Fruit fly (Drosophila melanogaster) whole organism, embryonic: Measurements from ENCODE around the gene Ndfip.
A peak's percentile ranks its signal among the peaks of the same experiment; 100 is the strongest.

Experiments used
- Ada2b ChIP-seq: fragments of 200-800 bp; sonication (Bioruptor generic); IDR thresholded peaks from 2 replicates; pipeline ENCODE4 v1.3.6; 2022; ENCODE audit warnings: missing biosample characterization, missing genetic modification characterization
- Bteb2 ChIP-seq: fragments of 200-800 bp; sonication (Bioruptor generic); optimal IDR thresholded peaks from 2 replicates; lab custom pipeline; 2016; ENCODE audit warnings: missing biosample characterization, missing genetic modification characterization
- CG10462 ChIP-seq: fragments of 200-800 bp; sonication (Bioruptor generic); optimal IDR thresholded peaks from 2 replicates; lab custom pipeline; 2016; ENCODE audit warnings: missing biosample characterization, missing genetic modification characterization
- CG10979 ChIP-seq: fragments of 200-800 bp; sonication (Bioruptor generic); optimal IDR thresholded peaks from 2 replicates; lab custom pipeline; 2018; ENCODE audit warnings: missing biosample characterization, mild to moderate bottlenecking, missing genetic modification characterization, moderate library complexity
- CG13287 ChIP-seq: fragments of 200-800 bp; sonication (Bioruptor generic); IDR thresholded peaks from 2 replicates; pipeline ENCODE4 v1.3.6; 2022; ENCODE audit warnings: missing biosample characterization, missing genetic modification characterization; ENCODE audit not compliant: partially characterized antibody
- CG14050 ChIP-seq: fragments of 200-800 bp; sonication (Bioruptor generic); IDR thresholded peaks from 3 replicates; pipeline ENCODE4 v1.3.6; 2022; ENCODE audit warnings: missing biosample characterization, missing genetic modification characterization
- CG17612 ChIP-seq: fragments of 200-800 bp; sonication (Bioruptor generic); IDR thresholded peaks from 2 replicates; pipeline ENCODE4 v1.3.6; 2022; ENCODE audit warnings: missing biosample characterization, missing genetic modification characterization
- CG18764 ChIP-seq: fragments of 200-800 bp; sonication (Bioruptor generic); optimal IDR thresholded peaks from 3 replicates; lab custom pipeline; 2016; ENCODE audit warnings: missing biosample characterization, missing genetic modification characterization
- CG2875 ChIP-seq: fragments of 200-800 bp; sonication (Bioruptor generic); optimal IDR thresholded peaks from 2 replicates; lab custom pipeline; 2017; ENCODE audit warnings: missing biosample characterization, mild to moderate bottlenecking, missing genetic modification characterization, missing genetic modification reagents
- CG31224 ChIP-seq: fragments of 200-800 bp; sonication (Bioruptor generic); IDR thresholded peaks from 2 replicates; pipeline ENCODE4 v1.3.6; 2022; ENCODE audit warnings: missing biosample characterization, missing genetic modification characterization
- CG31441 ChIP-seq: fragments of 200-800 bp; sonication (Bioruptor generic); IDR thresholded peaks from 2 replicates; pipeline ENCODE4 v1.3.6; 2022; ENCODE audit warnings: missing biosample characterization, missing genetic modification characterization
- CG33213 ChIP-seq: fragments of 200-800 bp; sonication (Bioruptor generic); optimal IDR thresholded peaks from 3 replicates; lab custom pipeline; 2016; ENCODE audit warnings: missing biosample characterization, missing genetic modification characterization
- CG4282 ChIP-seq: fragments of 200-800 bp; sonication (Bioruptor generic); optimal IDR thresholded peaks from 2 replicates; lab custom pipeline; 2016; ENCODE audit warnings: missing biosample characterization, missing genetic modification characterization
- CG6683 ChIP-seq: fragments of 200-800 bp; sonication (Bioruptor generic); optimal IDR thresholded peaks from 2 replicates; lab custom pipeline; 2017; ENCODE audit warnings: missing biosample characterization, mild to moderate bottlenecking, missing genetic modification characterization, missing genetic modification reagents
- CG6813 ChIP-seq: fragments of 200-800 bp; sonication (Bioruptor generic); optimal IDR thresholded peaks from 2 replicates; lab custom pipeline; 2017; ENCODE audit warnings: missing biosample characterization, missing genetic modification characterization, mild to moderate bottlenecking, moderate library complexity, missing genetic modification reagents
- CG7556 ChIP-seq: fragments of 200-800 bp; sonication (Bioruptor generic); optimal IDR thresholded peaks from 2 replicates; lab custom pipeline; 2017; ENCODE audit warnings: missing biosample characterization, mild to moderate bottlenecking, missing genetic modification characterization
- CG7786 ChIP-seq: fragments of 200-800 bp; sonication (Bioruptor generic); optimal IDR thresholded peaks from 2 replicates; lab custom pipeline; 2016; ENCODE audit warnings: missing biosample characterization, missing genetic modification characterization
- Doc2 ChIP-seq: fragments of 200-800 bp; sonication (Bioruptor generic); IDR thresholded peaks from 2 replicates; pipeline ENCODE4 v1.3.6; 2022; ENCODE audit warnings: missing biosample characterization, missing genetic modification characterization
- ERR ChIP-seq: fragments of 200-800 bp; sonication (Bioruptor generic); optimal IDR thresholded peaks from 2 replicates; lab custom pipeline; 2016; ENCODE audit warnings: missing biosample characterization, missing genetic modification characterization
- Gsc ChIP-seq: fragments of 200-800 bp; sonication (Bioruptor generic); IDR thresholded peaks from 2 replicates; pipeline ENCODE4 v1.3.6; 2022; ENCODE audit warnings: missing biosample characterization, missing genetic modification characterization
- HLH54F ChIP-seq: fragments of 200-800 bp; sonication (Bioruptor generic); optimal IDR thresholded peaks from 3 replicates; lab custom pipeline; 2016; ENCODE audit warnings: missing biosample characterization, missing genetic modification characterization
- Hmr ChIP-seq: fragments of 200-800 bp; sonication (Bioruptor generic); optimal IDR thresholded peaks from 3 replicates; lab custom pipeline; 2017; ENCODE audit warnings: mild to moderate bottlenecking, missing biosample characterization, missing genetic modification reagents, missing genetic modification characterization
- Lpt ChIP-seq: fragments of >200 bp; optimal IDR thresholded peaks from 2 replicates; lab custom pipeline; 2018; ENCODE audit warnings: missing biosample characterization, missing genetic modification characterization
- MTF-1 ChIP-seq: fragments of 200-800 bp; sonication (Bioruptor generic); optimal IDR thresholded peaks from 2 replicates; lab custom pipeline; 2018; ENCODE audit warnings: missing biosample characterization, mild to moderate bottlenecking, missing genetic modification characterization, borderline replicate concordance
- Mad ChIP-seq: fragments of 200-800 bp; sonication (Bioruptor generic); optimal IDR thresholded peaks from 2 replicates; lab custom pipeline; 2016; ENCODE audit warnings: missing biosample characterization, missing genetic modification characterization
- Meics ChIP-seq: fragments of 200-800 bp; sonication (Bioruptor generic); optimal IDR thresholded peaks from 2 replicates; lab custom pipeline; 2017; ENCODE audit warnings: missing biosample characterization, mild to moderate bottlenecking, missing genetic modification characterization
- Mrtf ChIP-seq: fragments of 200-800 bp; sonication (Bioruptor generic); IDR thresholded peaks from 3 replicates; pipeline ENCODE4 v1.3.6; 2022; ENCODE audit warnings: missing biosample characterization, missing genetic modification characterization
- NC2β ChIP-seq: fragments of 200-800 bp; sonication (Bioruptor generic); optimal IDR thresholded peaks from 2 replicates; lab custom pipeline; 2016; ENCODE audit warnings: missing biosample characterization, missing genetic modification characterization
- NK7.1 ChIP-seq: fragments of 200-800 bp; sonication (Bioruptor generic); optimal IDR thresholded peaks from 3 replicates; lab custom pipeline; 2016; ENCODE audit warnings: missing biosample characterization, missing genetic modification characterization
- Oaz ChIP-seq: fragments of 200-800 bp; sonication (Bioruptor generic); IDR thresholded peaks from 2 replicates; pipeline ENCODE4 v1.3.6; 2022; ENCODE audit warnings: missing biosample characterization, missing genetic modification characterization
- PHDP ChIP-seq: fragments of 200-800 bp; sonication (Bioruptor generic); optimal IDR thresholded peaks from 3 replicates; lab custom pipeline; 2018; ENCODE audit warnings: missing biosample characterization, mild to moderate bottlenecking, missing genetic modification characterization, moderate library complexity
- Stat92E ChIP-seq, 3 experiments: fragments of >200 bp in 2 of 3; fragments of 200-800 bp in 1 of 3; sonication (Bioruptor generic) in 1 of 3; optimal IDR thresholded peaks; 2 replicates each; lab custom pipeline; 2017 to 2019; ENCODE audit warnings: missing biosample characterization in 3 of 3, missing genetic modification characterization in 3 of 3, mild to moderate bottlenecking in 1 of 3, moderate library complexity in 1 of 3
- Trl ChIP-seq, 3 experiments: fragments of >200 bp in 2 of 3; fragments of 200-800 bp in 1 of 3; sonication (Bioruptor generic) in 1 of 3; optimal IDR thresholded peaks; 2 replicates in 1 of 3; 3 replicates in 2 of 3; lab custom pipeline; 2016 to 2017; ENCODE audit warnings: missing biosample characterization in 1 of 3, missing genetic modification characterization in 1 of 3
- ato ChIP-seq: fragments of 200-800 bp; sonication (Bioruptor generic); IDR thresholded peaks from 2 replicates; pipeline ENCODE4 v1.3.6; 2022; ENCODE audit warnings: missing biosample characterization, missing genetic modification characterization; ENCODE audit not compliant: partially characterized antibody
- cwo ChIP-seq: fragments of 200-800 bp; sonication (Bioruptor generic); optimal IDR thresholded peaks from 3 replicates; lab custom pipeline; 2017; ENCODE audit warnings: missing biosample characterization, missing genetic modification characterization, mild to moderate bottlenecking, moderate library complexity, missing genetic modification reagents
- ewg ChIP-seq: fragments of 200-800 bp; sonication (Bioruptor generic); optimal IDR thresholded peaks from 3 replicates; lab custom pipeline; 2017; ENCODE audit warnings: mild to moderate bottlenecking, missing biosample characterization, missing genetic modification reagents, missing genetic modification characterization
- hth ChIP-seq: fragments of >200 bp; optimal IDR thresholded peaks from 2 replicates; lab custom pipeline; 2017; ENCODE audit warnings: inconsistent platforms
- jumu ChIP-seq: fragments of 200-800 bp; sonication (Bioruptor generic); optimal IDR thresholded peaks from 3 replicates; lab custom pipeline; 2016; ENCODE audit warnings: missing biosample characterization, missing genetic modification characterization
- kni ChIP-seq: fragments of 200-800 bp; sonication (Bioruptor generic); optimal IDR thresholded peaks from 3 replicates; lab custom pipeline; 2017; ENCODE audit warnings: mild to moderate bottlenecking, missing biosample characterization, missing genetic modification reagents, missing genetic modification characterization
- nerfin-1 ChIP-seq: fragments of 200-800 bp; sonication (Bioruptor generic); optimal IDR thresholded peaks from 3 replicates; lab custom pipeline; 2019; ENCODE audit warnings: missing biosample characterization, mild to moderate bottlenecking, missing genetic modification characterization, moderate library complexity
- slp2 ChIP-seq: fragments of 200-800 bp; sonication (Bioruptor generic); optimal IDR thresholded peaks from 2 replicates; lab custom pipeline; 2016; ENCODE audit warnings: missing biosample characterization, missing genetic modification characterization
- sob ChIP-seq: fragments of 200-800 bp; sonication (Bioruptor generic); IDR thresholded peaks from 2 replicates; pipeline ENCODE4 v1.3.6; 2022; ENCODE audit warnings: missing biosample characterization, missing genetic modification characterization
- sqz ChIP-seq: fragments of 200-800 bp; sonication (Bioruptor generic); optimal IDR thresholded peaks from 3 replicates; lab custom pipeline; 2018; ENCODE audit warnings: missing biosample characterization, mild to moderate bottlenecking, missing genetic modification characterization
- tgo ChIP-seq: fragments of 200-800 bp; sonication (Bioruptor generic); IDR thresholded peaks from 3 replicates; pipeline ENCODE4 v1.3.6; 2022; ENCODE audit warnings: missing biosample characterization, missing genetic modification characterization
- wor ChIP-seq: fragments of 200-800 bp; sonication (Bioruptor generic); IDR thresholded peaks from 2 replicates; pipeline ENCODE4 v1.3.6; 2022; ENCODE audit warnings: missing biosample characterization, missing genetic modification characterization
- zen ChIP-seq: fragments of 200-800 bp; sonication (Bioruptor generic); optimal IDR thresholded peaks from 3 replicates; lab custom pipeline; 2018; ENCODE audit warnings: missing biosample characterization, mild to moderate bottlenecking, missing genetic modification characterization, moderate library complexity
- zf30C ChIP-seq: fragments of 200-800 bp; sonication (Bioruptor generic); optimal IDR thresholded peaks from 3 replicates; lab custom pipeline; 2018; ENCODE audit warnings: missing biosample characterization, mild to moderate bottlenecking, missing genetic modification characterization
- zfh1 ChIP-seq: fragments of 200-800 bp; sonication (Bioruptor generic); IDR thresholded peaks from 3 replicates; pipeline ENCODE4 v1.3.6; 2022; ENCODE audit warnings: missing biosample characterization, missing genetic modification characterization

Gene Ndfip

dm6 chr3L:17658423-17659267 lies 4.6 kb upstream of the Ndfip start (continued):
- TF ChIP-seq ato (GFP tag; lab: Robert Waterston, UW): no peak
- TF ChIP-seq CG7556: peak; percentile 72
- TF ChIP-seq Gsc (GFP tag; lab: Robert Waterston, UW): no peak
- TF ChIP-seq zen (tag; lab: Kevin White, UChicago): peak; percentile 69
- peak; percentile 84 for TF ChIP-seq NC2β (GFP tag; lab: Kevin White, UChicago)
- TF ChIP-seq ERR (GFP tag; lab: Kevin White, UChicago): peak; percentile 92
- peak; percentile 91 for TF ChIP-seq tgo (GFP tag; lab: Robert Waterston, UW)
- TF ChIP-seq CG31441 (GFP tag; lab: Robert Waterston, UW): peak; percentile 71
- TF ChIP-seq Stat92E (GFP tag; optimal IDR thresholded peaks at IDR 0.05; lab: Kevin White, UChicago): no peak
- peak; percentile 30 for TF ChIP-seq sqz (GFP tag; lab: Kevin White, UChicago)
- peak; percentile 94 for TF ChIP-seq HLH54F (GFP tag; lab: Kevin White, UChicago)
- peak; percentile 36 for TF ChIP-seq zf30C (GFP tag; lab: Kevin White, UChicago)
- no peak for TF ChIP-seq Lpt (GFP tag; lab: Kevin White, UChicago)
- peak; percentile 68 for TF ChIP-seq CG18764 (GFP tag; lab: Kevin White, UChicago)
- TF ChIP-seq CG7786 (GFP tag; lab: Kevin White, UChicago): peak; percentile 96
- peak; percentile 84 for TF ChIP-seq CG6813 (GFP tag; lab: Kevin White, UChicago)
- TF ChIP-seq CG13287 (GFP tag; lab: Robert Waterston, UW): no peak
- TF ChIP-seq Oaz (GFP tag; lab: Robert Waterston, UW): peak; percentile 77
- TF ChIP-seq Mad (GFP tag; lab: Kevin White, UChicago): peak; percentile 77
- TF ChIP-seq CG17612: peak; percentile 86
- TF ChIP-seq CG10979 (tag; lab: Kevin White, UChicago): peak; percentile 59
- peak; percentile 68 for TF ChIP-seq CG10462 (GFP tag; lab: Kevin White, UChicago)
- peak; percentile 93 for TF ChIP-seq zfh1 (GFP tag; lab: Robert Waterston, UW)
- TF ChIP-seq ewg (GFP tag; lab: Kevin White, UChicago): peak; percentile 68
- TF ChIP-seq MTF-1 (GFP tag; lab: Kevin White, UChicago): peak; percentile 87
- TF ChIP-seq slp2: peak; percentile 84
- peak; percentile 81 for TF ChIP-seq NK7.1 (GFP tag; lab: Kevin White, UChicago)
- peak; percentile 83 for TF ChIP-seq Bteb2 (GFP tag; lab: Kevin White, UChicago)
- TF ChIP-seq cwo (GFP tag; lab: Kevin White, UChicago): peak; percentile 86
- peak; percentile 85 for TF ChIP-seq CG14050 (GFP tag; lab: Robert Waterston, UW)
- TF ChIP-seq Doc2: peak; percentile 78; the same call in 1 of the 2 replicates
- peak; percentile 43 for TF ChIP-seq nerfin-1 (tag; lab: Kevin White, UChicago)
- peak; percentile 50 to 72 for TF ChIP-seq Trl (optimal IDR thresholded peaks at IDR 0.05; lab: Kevin White, UChicago)
- peak; percentile 91 for TF ChIP-seq Trl (GFP tag; optimal IDR thresholded peaks at IDR 0.05; lab: Kevin White, UChicago)
- peak; percentile 91 for TF ChIP-seq CG31224 (GFP tag; lab: Robert Waterston, UW)
- peak; percentile 92 for TF ChIP-seq CG33213 (GFP tag; lab: Kevin White, UChicago)
- TF ChIP-seq CG2875 (GFP tag; lab: Kevin White, UChicago): peak; percentile 83
- TF ChIP-seq hth (lab: Kevin White, UChicago): no peak
- TF ChIP-seq Ada2b: peak; percentile 91
- peak; percentile 95 for TF ChIP-seq sob (GFP tag; lab: Robert Waterston, UW)
- TF ChIP-seq jumu (GFP tag; lab: Kevin White, UChicago): peak; percentile 86
- peak; percentile 56 for TF ChIP-seq kni (GFP tag; lab: Kevin White, UChicago)
- peak; percentile 74 for TF ChIP-seq wor
- peak; percentile 92 for TF ChIP-seq Hmr (GFP tag; lab: Kevin White, UChicago)
- peak; percentile 73 for TF ChIP-seq CG6683 (GFP tag; lab: Kevin White, UChicago)
- peak; percentile 89 for TF ChIP-seq PHDP (tag; lab: Kevin White, UChicago)
- TF ChIP-seq CG4282: peak; percentile 85
- peak; percentile 89 for TF ChIP-seq Meics (GFP tag; lab: Kevin White, UChicago)
- TF ChIP-seq Mrtf (GFP tag; lab: Robert Waterston, UW): peak; percentile 91
